Worm (Caenorhabditis elegans): ENCODE data around the gene gtf-2H3.

Gene gtf-2H3

DNA sequence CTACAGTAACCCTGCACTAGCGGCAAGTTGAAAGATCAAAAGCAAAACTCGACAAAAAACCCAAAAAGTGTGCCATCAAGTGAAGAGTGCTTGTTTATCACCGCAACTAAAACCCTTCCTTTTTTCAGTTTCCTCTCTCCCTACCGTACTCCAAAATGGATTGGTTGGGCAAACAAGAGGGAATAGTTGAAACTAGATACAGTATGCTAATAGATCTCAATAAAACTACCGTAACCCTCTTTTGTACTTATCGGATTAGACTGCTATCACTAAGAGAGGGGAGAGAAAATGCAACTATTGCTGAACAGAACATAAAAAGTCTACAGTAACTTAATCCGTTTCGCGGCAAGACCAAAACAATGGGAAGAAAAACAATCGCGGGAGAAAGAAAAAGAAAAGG lies 24.6 kb downstream of the gtf-2H3 start:
- no peak for TF ChIP-seq ztf-16 (tag; optimal IDR thresholded peaks at IDR 0.05)
- no peak for TF ChIP-seq ceh-22 (tag; optimal IDR thresholded peaks at IDR 0.05)

DNA sequence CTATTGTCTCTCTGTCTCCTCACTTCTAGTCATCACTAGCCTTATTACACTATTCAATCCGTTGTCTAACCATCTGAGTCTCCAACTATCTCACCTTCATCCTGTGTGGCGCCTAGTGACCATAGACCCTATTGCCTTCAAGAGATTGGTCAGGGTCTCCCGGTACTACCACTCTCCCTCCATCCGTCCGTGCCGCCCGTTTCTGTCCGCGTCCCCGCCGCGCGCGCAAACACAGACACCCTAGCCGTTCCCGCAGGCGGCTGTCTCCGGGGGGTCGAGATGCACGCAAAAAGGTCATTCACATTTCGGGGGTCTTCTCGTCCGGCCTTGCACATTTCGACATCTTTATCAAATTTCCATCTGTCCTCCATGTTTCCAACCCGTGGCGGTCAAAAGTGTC lies 25.4 kb downstream of the gtf-2H3 start:
- TF ChIP-seq ahr-1 (tag; optimal IDR thresholded peaks at IDR 0.05) = no peak
- TF ChIP-seq hlh-6 (tag; optimal IDR thresholded peaks at IDR 0.05) = peak; percentile 72
- TF ChIP-seq C08G9.2 (tag; optimal IDR thresholded peaks at IDR 0.05) = peak; percentile 54
- no peak for TF ChIP-seq ceh-45 (GFP tag; IDR thresholded peaks at IDR 0.05)
- TF ChIP-seq ceh-14 (tag; optimal IDR thresholded peaks at IDR 0.05) = no peak
- TF ChIP-seq che-1 (tag; optimal IDR thresholded peaks at IDR 0.05) = no peak
- no peak for TF ChIP-seq K02D7.2 (tag; optimal IDR thresholded peaks at IDR 0.05)
- TF ChIP-seq unc-42 (tag; optimal IDR thresholded peaks at IDR 0.05) = no peak
- no peak for TF ChIP-seq hlh-8 (tag; optimal IDR thresholded peaks at IDR 0.05)
- peak; percentile 26 for TF ChIP-seq pros-1 (tag; optimal IDR thresholded peaks at IDR 0.05)
- TF ChIP-seq ceh-48 (tag; optimal IDR thresholded peaks at IDR 0.05) = peak; percentile 15
- TF ChIP-seq ceh-18 (tag; optimal IDR thresholded peaks at IDR 0.05) = no peak
- TF ChIP-seq unc-55 (GFP tag; optimal IDR thresholded peaks at IDR 0.05) = no peak
- no peak for TF ChIP-seq pha-4 (tag; optimal IDR thresholded peaks at IDR 0.05)
- TF ChIP-seq nhr-11 (tag; optimal IDR thresholded peaks at IDR 0.05) = no peak
- peak; percentile 66 for TF ChIP-seq ceh-31 (tag; optimal IDR thresholded peaks at IDR 0.05)
- no peak for TF ChIP-seq sox-2 (GFP tag; IDR thresholded peaks at IDR 0.05)
- no peak for TF ChIP-seq hlh-13 (GFP tag; optimal IDR thresholded peaks at IDR 0.05)
- TF ChIP-seq ztf-16 (tag; optimal IDR thresholded peaks at IDR 0.05) = no peak
- TF ChIP-seq ceh-2 (tag; optimal IDR thresholded peaks at IDR 0.05) = peak; percentile 2
- no peak for TF ChIP-seq Y22D7AL.16 (tag; optimal IDR thresholded peaks at IDR 0.05)
- no peak for TF ChIP-seq dmd-4 (tag; optimal IDR thresholded peaks at IDR 0.05; ENCODE audit: borderline replicate concordance)
- no peak for TF ChIP-seq ceh-19 (GFP tag; optimal IDR thresholded peaks at IDR 0.05)
- TF ChIP-seq ttx-3 (tag; optimal IDR thresholded peaks at IDR 0.05) = no peak
- TF ChIP-seq fkh-10 (GFP tag; optimal IDR thresholded peaks at IDR 0.05) = no peak
- no peak for TF ChIP-seq ceh-24 (tag; optimal IDR thresholded peaks at IDR 0.05)
- peak; percentile 15 for TF ChIP-seq nhr-232 (tag; optimal IDR thresholded peaks at IDR 0.05)
- TF ChIP-seq pax-1 (tag; optimal IDR thresholded peaks at IDR 0.05) = no peak
- TF ChIP-seq ceh-6 (GFP tag; optimal IDR thresholded peaks at IDR 0.05) = no peak
- TF ChIP-seq sox-4 (tag; optimal IDR thresholded peaks at IDR 0.05) = peak; percentile 11
- TF ChIP-seq unc-3 (GFP tag; conservative IDR thresholded peaks at IDR 0.05) = no peak
- no peak for TF ChIP-seq unc-3 (tag; optimal IDR thresholded peaks at IDR 0.05)
- peak; percentile 2 for TF ChIP-seq mec-3 (tag; optimal IDR thresholded peaks at IDR 0.05; ENCODE audit: borderline replicate concordance)
- peak; percentile 59 for TF ChIP-seq pha-2 (tag; optimal IDR thresholded peaks at IDR 0.05)
- TF ChIP-seq gmeb-2 (tag; optimal IDR thresholded peaks at IDR 0.05) = no peak
- TF ChIP-seq sdc-2 (tag; optimal IDR thresholded peaks at IDR 0.05) = peak; percentile 40
- TF ChIP-seq pat-9 (tag; optimal IDR thresholded peaks at IDR 0.05) = no peak
- TF ChIP-seq K09A11.1 (tag; optimal IDR thresholded peaks at IDR 0.05; ENCODE audit: insufficient read depth) = no peak
- TF ChIP-seq hlh-15 (tag; optimal IDR thresholded peaks at IDR 0.05) = no peak
- TF ChIP-seq ref-2 (tag; optimal IDR thresholded peaks at IDR 0.05) = peak; percentile 73
- TF ChIP-seq elt-2 (tag; optimal IDR thresholded peaks at IDR 0.05) = no peak
- no peak for TF ChIP-seq npax-4 (tag; optimal IDR thresholded peaks at IDR 0.05)
- TF ChIP-seq C38D4.7 (GFP tag; optimal IDR thresholded peaks at IDR 0.05) = no peak
- peak; percentile 57 for TF ChIP-seq ceh-34 (tag; optimal IDR thresholded peaks at IDR 0.05)
- TF ChIP-seq hlh-30 (tag; optimal IDR thresholded peaks at IDR 0.05; ENCODE audit: insufficient read depth) = no peak
- TF ChIP-seq ama-1 (optimal IDR thresholded peaks at IDR 0.05) = no peak
- TF ChIP-seq syd-9 (tag; optimal IDR thresholded peaks at IDR 0.05) = peak; percentile 35
- TF ChIP-seq odd-2 (tag; optimal IDR thresholded peaks at IDR 0.05) = no peak
- TF ChIP-seq nfya-1 (tag; optimal IDR thresholded peaks at IDR 0.05) = peak; percentile 77
- TF ChIP-seq fkh-6 (tag; optimal IDR thresholded peaks at IDR 0.05) = peak; percentile 17
- TF ChIP-seq ets-4 (tag; optimal IDR thresholded peaks at IDR 0.05) = peak; percentile 20

All from whole organism, late embryonic.